Fruit fly (Drosophila melanogaster): ENCODE results near the gene CG4593.

- TF ChIP-seq CG32264 (GFP tag; optimal IDR thresholded peaks at IDR 0.05) (peak; percentile 59), pan (optimal IDR thresholded peaks at IDR 0.05) (no peak)
Observed at dm6 chrX:7013320-7014214, at the start of gene CG4593, which contains the start of gene CG3032.

Measured in whole organism, wandering third instar larva.